Fruit fly (Drosophila melanogaster): ENCODE measurements around the gene CG3156.
A peak's percentile ranks its signal among the peaks of the same experiment; 100 is the strongest.

Gene CG3156

dm6 chrX:524331-524730, 36.7 kb downstream of the CG3156 start (continued):
- TF ChIP-seq ttk (GFP tag; IDR thresholded peaks at IDR 0.05) (no peak), CG15696 (tag; optimal IDR thresholded peaks at IDR 0.05) (peak; percentile 0), CG7928 (GFP tag; optimal IDR thresholded peaks at IDR 0.05) (no peak), H2.0 (GFP tag; IDR thresholded peaks at IDR 0.05) (no peak), CG10979 (tag; optimal IDR thresholded peaks at IDR 0.05) (no peak), slp2 (GFP tag; optimal IDR thresholded peaks at IDR 0.05) (no peak), CG18619 (GFP tag; optimal IDR thresholded peaks at IDR 0.05) (no peak), inv (GFP tag; IDR thresholded peaks at IDR 0.05; ENCODE audit: partially characterized antibody) (no peak), nerfin-2 (GFP tag; IDR thresholded peaks at IDR 0.05; ENCODE audit: partially characterized antibody) (no peak), CG6854 (GFP tag; optimal IDR thresholded peaks at IDR 0.05) (no peak), TFAM (GFP tag; optimal IDR thresholded peaks at IDR 0.05) (no peak), CG6683 (GFP tag; optimal IDR thresholded peaks at IDR 0.05) (no peak), hbn (GFP tag; IDR thresholded peaks at IDR 0.05; ENCODE audit: partially characterized antibody) (no peak), ro (GFP tag; IDR thresholded peaks at IDR 0.05) (no peak), Bgb (GFP tag; IDR thresholded peaks at IDR 0.05; ENCODE audit: partially characterized antibody) (no peak), CG12744 (GFP tag; optimal IDR thresholded peaks at IDR 0.05) (no peak), CG8924 (tag; optimal IDR thresholded peaks at IDR 0.05) (no peak), maf-S (GFP tag; optimal IDR thresholded peaks at IDR 0.05) (no peak), Taf1 (GFP tag; IDR thresholded peaks at IDR 0.05) (no peak), tll (GFP tag; optimal IDR thresholded peaks at IDR 0.05) (no peak), Deaf1 (tag; optimal IDR thresholded peaks at IDR 0.05) (peak; percentile 5), CG17802 (tag; optimal IDR thresholded peaks at IDR 0.05) (no peak), Poxn (GFP tag; IDR thresholded peaks at IDR 0.05) (no peak), disco-r (GFP tag; optimal IDR thresholded peaks at IDR 0.05) (no peak), CG1603 (tag; optimal IDR thresholded peaks at IDR 0.05) (peak; percentile 21), nmo (GFP tag; optimal IDR thresholded peaks at IDR 0.05) (no peak), CG8359 (GFP tag; optimal IDR thresholded peaks at IDR 0.05; ENCODE audit: borderline replicate concordance) (no peak), Tbp (GFP tag; optimal IDR thresholded peaks at IDR 0.05) (no peak), tgo (GFP tag; IDR thresholded peaks at IDR 0.05) (no peak), dpn (GFP tag; optimal IDR thresholded peaks at IDR 0.05) (peak in 1 of 2 experiments; percentile 25), CG11723 (GFP tag; optimal IDR thresholded peaks at IDR 0.05) (no peak), Sox100B (GFP tag; optimal IDR thresholded peaks at IDR 0.05) (no peak), CG13424 (tag; optimal IDR thresholded peaks at IDR 0.05) (peak; percentile 40)

- no peak for TF ChIP-seq cad (GFP tag; optimal IDR thresholded peaks at IDR 0.05)
- no peak for TF ChIP-seq scrt (GFP tag; optimal IDR thresholded peaks at IDR 0.05)
- peak; percentile 86 for TF ChIP-seq CG4360 (GFP tag; IDR thresholded peaks at IDR 0.05)
- no peak for TF ChIP-seq Nf-YB (GFP tag; optimal IDR thresholded peaks at IDR 0.05)
- no peak for TF ChIP-seq CG1233 (GFP tag; optimal IDR thresholded peaks at IDR 0.05)
- TF ChIP-seq pros (GFP tag; optimal IDR thresholded peaks at IDR 0.05), result peak; percentile 93
- no peak for TF ChIP-seq ci (GFP tag; IDR thresholded peaks at IDR 0.05)
- no peak for TF ChIP-seq CG10274 (GFP tag; optimal IDR thresholded peaks at IDR 0.05)
Measured at dm6 chrX:525610-526009, 37.9 kb downstream of the CG3156 start.

All from whole organism, embryonic.